Worm (Caenorhabditis elegans) whole organism, L4/young adult: ENCODE data around the gene pak-2.

Source experiments
- dao-5 ChIP-seq: sonication (generic microtip); optimal IDR thresholded peaks from 2 replicates; lab custom pipeline; 2016; ENCODE audit warnings: missing genotype, missing genetic modification characterization, moderate library complexity, missing compliant biosample characterization
- him-1 ChIP-seq: sonication (generic microtip); optimal IDR thresholded peaks from 2 replicates; lab custom pipeline; 2016; ENCODE audit warnings: missing genotype, missing genetic modification reagents, missing genetic modification characterization, missing compliant biosample characterization

DNA sequence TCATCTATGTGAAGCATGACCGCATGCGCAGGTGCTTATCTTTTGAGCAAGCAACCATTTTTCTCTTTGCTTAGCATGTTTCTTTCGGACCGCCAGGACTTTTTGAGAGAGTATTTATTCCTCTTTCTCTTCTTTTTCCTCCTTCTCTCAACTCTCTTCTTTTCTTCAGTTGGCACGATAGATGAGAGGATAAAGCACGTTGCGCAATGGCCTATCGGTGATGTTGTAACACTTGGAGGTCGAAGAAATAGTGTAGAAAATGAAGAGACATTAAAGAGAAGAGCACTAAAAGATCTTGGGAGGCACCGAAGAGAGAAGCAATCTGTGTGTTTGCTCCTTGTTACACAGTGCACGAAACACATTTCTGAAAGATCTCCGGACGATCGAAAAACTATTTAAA lies 44.5 kb upstream of the pak-2 start:
- TF ChIP-seq him-1 (tag; lab: Kevin White, UChicago) (no peak), dao-5 (tag; lab: Kevin White, UChicago) (no peak)
